Worm (Caenorhabditis elegans) whole organism, mixed stage, embryonic: ENCODE measurements around the gene dao-4.

Experiments
- ceh-39 ChIP-seq: fragments of 150-350 bp; optimal IDR thresholded peaks from 2 replicates; lab custom pipeline; 2014; ENCODE audit warnings: missing biosample characterization, missing genetic modification characterization
- elt-1 ChIP-seq: sonication (generic microtip); optimal IDR thresholded peaks from 2 replicates; lab custom pipeline; 2017; ENCODE audit warnings: missing genetic modification characterization, mild to moderate bottlenecking, missing compliant biosample characterization, antibody characterized with exemption, moderate library complexity, borderline replicate concordance; ENCODE audit not compliant: insufficient read depth
- lin-32 ChIP-seq: fragments of 200-800 bp; sonication (Bioruptor generic); optimal IDR thresholded peaks from 2 replicates; lab custom pipeline; 2018; ENCODE audit warnings: mild to moderate bottlenecking, missing genetic modification characterization, missing compliant biosample characterization
- lsy-2 ChIP-seq: fragments of 150-350 bp; optimal IDR thresholded peaks from 2 replicates; lab custom pipeline; 2014; ENCODE audit warnings: missing biosample characterization, missing genetic modification characterization
- mep-1 ChIP-seq: fragments of 150-350 bp; optimal IDR thresholded peaks from 2 replicates; lab custom pipeline; 2017; ENCODE audit warnings: missing biosample characterization, missing genetic modification reagents, missing genetic modification characterization, inconsistent platforms
- mls-2 ChIP-seq: sonication (generic microtip); optimal IDR thresholded peaks from 2 replicates; lab custom pipeline; 2016; ENCODE audit warnings: mild to moderate bottlenecking, missing genetic modification characterization, moderate library complexity, missing compliant biosample characterization
- nhr-28 ChIP-seq: fragments of 150-350 bp; optimal IDR thresholded peaks from 2 replicates; lab custom pipeline; 2014; ENCODE audit warnings: missing biosample characterization, missing genetic modification characterization
- pha-4 ChIP-seq: fragments of 150-350 bp; optimal IDR thresholded peaks from 2 replicates; lab custom pipeline; 2018; ENCODE audit warnings: missing biosample characterization, missing genetic modification reagents, missing genetic modification characterization
- unc-39 ChIP-seq: fragments of 150-350 bp; optimal IDR thresholded peaks from 2 replicates; lab custom pipeline; 2014; ENCODE audit warnings: missing biosample characterization, missing genetic modification characterization
- unc-62 ChIP-seq: fragments of 150-350 bp; optimal IDR thresholded peaks from 2 replicates; lab custom pipeline; 2014; ENCODE audit warnings: missing biosample characterization, missing genetic modification reagents, missing genetic modification characterization
- ztf-11 ChIP-seq: fragments of 150-350 bp; optimal IDR thresholded peaks from 2 replicates; lab custom pipeline; 2014; ENCODE audit warnings: missing biosample characterization, missing genetic modification characterization

ce11 chrX:10047325-10047724, 27.8 kb upstream of the dao-4 start, which contains the start of gene ZC374.2:
- TF ChIP-seq lin-32 (GFP tag; lab: Kevin White, UChicago): no peak
- TF ChIP-seq nhr-28 (tag; lab: Kevin White, UChicago): no peak
- no peak for TF ChIP-seq pha-4 (tag; lab: Kevin White, UChicago)
- TF ChIP-seq elt-1 (tag; lab: Kevin White, UChicago): no peak
- no peak for TF ChIP-seq mls-2 (tag; lab: Kevin White, UChicago)
- TF ChIP-seq ceh-39 (tag; lab: Kevin White, UChicago): no peak
- TF ChIP-seq lsy-2 (tag; lab: Kevin White, UChicago): no peak
- TF ChIP-seq mep-1 (tag; lab: Kevin White, UChicago): no peak
- TF ChIP-seq unc-62 (GFP tag; lab: Kevin White, UChicago): no peak
- no peak for TF ChIP-seq ztf-11 (tag; lab: Kevin White, UChicago)
- no peak for TF ChIP-seq unc-39
